Fruit fly (Drosophila melanogaster) whole organism, embryonic: Measurements from ENCODE around the gene e.

Source experiments
- Atf6 ChIP-seq: fragments of 200-800 bp; sonication (Bioruptor generic); IDR thresholded peaks from 2 replicates; pipeline ENCODE4 v1.3.6; 2022; ENCODE audit warnings: missing biosample characterization, missing genetic modification characterization
- Bteb2 ChIP-seq: fragments of 200-800 bp; sonication (Bioruptor generic); optimal IDR thresholded peaks from 2 replicates; lab custom pipeline; 2016; ENCODE audit warnings: missing biosample characterization, missing genetic modification characterization
- CG10543 ChIP-seq: fragments of 200-800 bp; sonication (Bioruptor generic); optimal IDR thresholded peaks from 3 replicates; lab custom pipeline; 2017; ENCODE audit warnings: missing biosample characterization, mild to moderate bottlenecking, missing genetic modification characterization, moderate library complexity
- CG15696 ChIP-seq: fragments of 200-800 bp; sonication (Bioruptor generic); optimal IDR thresholded peaks from 2 replicates; lab custom pipeline; 2019; ENCODE audit warnings: missing biosample characterization, mild to moderate bottlenecking, missing genetic modification characterization, moderate library complexity
- CG17361 ChIP-seq: fragments of 200-800 bp; sonication (Bioruptor generic); IDR thresholded peaks from 3 replicates; pipeline ENCODE4 v1.3.6; 2022; ENCODE audit warnings: missing biosample characterization, missing genetic modification characterization
- CG18011 ChIP-seq: fragments of 200-800 bp; sonication (Bioruptor generic); optimal IDR thresholded peaks from 2 replicates; lab custom pipeline; 2017; ENCODE audit warnings: missing biosample characterization, missing genetic modification characterization, mild to moderate bottlenecking, moderate library complexity, missing genotype
- CG18262 ChIP-seq: fragments of 200-800 bp; optimal IDR thresholded peaks from 3 replicates; lab custom pipeline; 2019; ENCODE audit warnings: missing biosample characterization, mild to moderate bottlenecking, missing genetic modification characterization, moderate library complexity
- CG18476 ChIP-seq: fragments of 200-800 bp; sonication (Bioruptor generic); optimal IDR thresholded peaks from 2 replicates; lab custom pipeline; 2016; ENCODE audit warnings: missing biosample characterization, mild to moderate bottlenecking, missing genetic modification characterization
- CG2129 ChIP-seq: fragments of 200-800 bp; sonication (Bioruptor generic); IDR thresholded peaks from 2 replicates; pipeline ENCODE4 v1.3.6; 2022; ENCODE audit warnings: missing biosample characterization, missing genetic modification characterization; ENCODE audit not compliant: partially characterized antibody
- CG34376 ChIP-seq: fragments of 200-800 bp; sonication (Bioruptor generic); optimal IDR thresholded peaks from 2 replicates; lab custom pipeline; 2018; ENCODE audit warnings: missing biosample characterization, mild to moderate bottlenecking, missing genetic modification characterization
- CG34422 ChIP-seq: fragments of 200-800 bp; sonication (Bioruptor generic); IDR thresholded peaks from 3 replicates; pipeline ENCODE4 v1.3.6; 2022; ENCODE audit warnings: missing biosample characterization, missing genetic modification characterization
- CG4328 ChIP-seq: fragments of 200-800 bp; sonication (Bioruptor generic); optimal IDR thresholded peaks from 3 replicates; lab custom pipeline; 2017; ENCODE audit warnings: missing biosample characterization, missing genetic modification reagents, missing genetic modification characterization
- CG4707 ChIP-seq: fragments of 200-800 bp; sonication (Bioruptor generic); optimal IDR thresholded peaks from 2 replicates; lab custom pipeline; 2018; ENCODE audit warnings: missing biosample characterization, mild to moderate bottlenecking, missing genetic modification characterization, moderate library complexity
- CG5245 ChIP-seq: fragments of 200-800 bp; sonication (Bioruptor generic); optimal IDR thresholded peaks from 3 replicates; lab custom pipeline; 2016; ENCODE audit warnings: missing biosample characterization, missing genetic modification characterization
- CG6689 ChIP-seq: fragments of 200-800 bp; sonication (Bioruptor generic); IDR thresholded peaks from 2 replicates; pipeline ENCODE4 v1.3.6; 2022; ENCODE audit warnings: missing biosample characterization, missing genetic modification characterization
- CG6765 ChIP-seq: fragments of 200-800 bp; sonication (Bioruptor generic); optimal IDR thresholded peaks from 3 replicates; lab custom pipeline; 2017; ENCODE audit warnings: missing biosample characterization, mild to moderate bottlenecking, missing genetic modification characterization
- CG7987 ChIP-seq: fragments of 200-800 bp; sonication (Bioruptor generic); optimal IDR thresholded peaks from 2 replicates; lab custom pipeline; 2018; ENCODE audit warnings: missing biosample characterization, mild to moderate bottlenecking, missing genetic modification characterization, moderate library complexity
- Dref ChIP-seq: fragments of 200-800 bp; sonication (Bioruptor generic); IDR thresholded peaks from 2 replicates; pipeline ENCODE4 v1.3.6; 2022; ENCODE audit warnings: missing biosample characterization, missing genetic modification characterization
- ERR ChIP-seq: fragments of 200-800 bp; sonication (Bioruptor generic); optimal IDR thresholded peaks from 2 replicates; lab custom pipeline; 2016; ENCODE audit warnings: missing biosample characterization, missing genetic modification characterization
- HLHmδ ChIP-seq: fragments of 200-800 bp; sonication (Bioruptor generic); optimal IDR thresholded peaks from 2 replicates; lab custom pipeline; 2018; ENCODE audit warnings: missing biosample characterization, mild to moderate bottlenecking, missing genetic modification characterization, moderate library complexity
- HmgD ChIP-seq: fragments of 200-800 bp; sonication (Bioruptor generic); optimal IDR thresholded peaks from 3 replicates; lab custom pipeline; 2016; ENCODE audit warnings: missing biosample characterization, missing genetic modification characterization
- Lim3 ChIP-seq: fragments of 200-800 bp; sonication (Bioruptor generic); IDR thresholded peaks from 2 replicates; pipeline ENCODE4 v1.3.6; 2022; ENCODE audit warnings: missing biosample characterization, missing genetic modification characterization
- Med ChIP-seq: fragments of 200-800 bp; sonication (Bioruptor generic); peaks from one replicate; lab custom pipeline; 2016; ENCODE audit warnings: missing biosample characterization, missing genetic modification characterization, mild to moderate bottlenecking, inconsistent platforms, moderate library complexity
- NK7.1 ChIP-seq: fragments of 200-800 bp; sonication (Bioruptor generic); optimal IDR thresholded peaks from 3 replicates; lab custom pipeline; 2016; ENCODE audit warnings: missing biosample characterization, missing genetic modification characterization
- Oaz ChIP-seq: fragments of 200-800 bp; sonication (Bioruptor generic); IDR thresholded peaks from 2 replicates; pipeline ENCODE4 v1.3.6; 2022; ENCODE audit warnings: missing biosample characterization, missing genetic modification characterization
- Optix ChIP-seq: fragments of 200-800 bp; sonication (Bioruptor generic); IDR thresholded peaks from 3 replicates; pipeline ENCODE4 v1.3.6; 2022; ENCODE audit warnings: missing biosample characterization, missing genetic modification characterization
- Pdp1 ChIP-seq, 2 experiments: fragments of 200-800 bp; sonication (Bioruptor generic); optimal IDR thresholded peaks; 3 replicates each; lab custom pipeline; 2016; ENCODE audit warnings: missing biosample characterization in 2 of 2, missing genetic modification characterization in 2 of 2, mild to moderate bottlenecking in 1 of 2, moderate library complexity in 1 of 2
- az2 ChIP-seq: fragments of 200-800 bp; sonication (Bioruptor generic); optimal IDR thresholded peaks from 3 replicates; lab custom pipeline; 2016; ENCODE audit warnings: missing biosample characterization, missing genetic modification characterization
- bcd ChIP-seq: fragments of 200-800 bp; sonication (Bioruptor generic); optimal IDR thresholded peaks from 2 replicates; lab custom pipeline; 2017; ENCODE audit warnings: missing biosample characterization, mild to moderate bottlenecking, missing genetic modification characterization
- crol ChIP-seq: fragments of 200-800 bp; sonication (Bioruptor generic); IDR thresholded peaks from 2 replicates; pipeline ENCODE4 v1.3.6; 2022; ENCODE audit warnings: missing biosample characterization, missing genetic modification characterization
- cwo ChIP-seq: fragments of 200-800 bp; sonication (Bioruptor generic); optimal IDR thresholded peaks from 3 replicates; lab custom pipeline; 2017; ENCODE audit warnings: missing biosample characterization, missing genetic modification characterization, mild to moderate bottlenecking, moderate library complexity, missing genetic modification reagents
- exex ChIP-seq: fragments of 200-800 bp; sonication (Bioruptor generic); optimal IDR thresholded peaks from 4 replicates; lab custom pipeline; 2018; ENCODE audit warnings: missing biosample characterization, mild to moderate bottlenecking, missing genetic modification characterization, moderate library complexity
- fu2 ChIP-seq: fragments of 200-800 bp; sonication (Bioruptor generic); optimal IDR thresholded peaks from 2 replicates; lab custom pipeline; 2016; ENCODE audit warnings: missing biosample characterization, missing genetic modification characterization
- grn ChIP-seq: fragments of 200-800 bp; sonication (Bioruptor generic); optimal IDR thresholded peaks from 3 replicates; lab custom pipeline; 2017; ENCODE audit warnings: missing biosample characterization, missing genetic modification characterization
- gt ChIP-seq: fragments of 200-800 bp; sonication (Bioruptor generic); IDR thresholded peaks from 2 replicates; pipeline ENCODE4 v1.3.6; 2022; ENCODE audit warnings: missing biosample characterization, missing genetic modification characterization
- kay ChIP-seq: fragments of 200-800 bp; sonication (Bioruptor generic); optimal IDR thresholded peaks from 2 replicates; lab custom pipeline; 2016; ENCODE audit warnings: missing biosample characterization, missing genetic modification characterization
- mirr ChIP-seq: fragments of 200-800 bp; sonication (Bioruptor generic); optimal IDR thresholded peaks from 3 replicates; lab custom pipeline; 2018; ENCODE audit warnings: missing biosample characterization, mild to moderate bottlenecking, missing genetic modification characterization
- nom ChIP-seq: fragments of 200-800 bp; sonication (Bioruptor generic); optimal IDR thresholded peaks from 2 replicates; lab custom pipeline; 2017; ENCODE audit warnings: missing biosample characterization, missing genetic modification characterization, mild to moderate bottlenecking, moderate library complexity, missing genetic modification reagents
- otp ChIP-seq: fragments of 200-800 bp; sonication (Bioruptor generic); IDR thresholded peaks from 3 replicates; pipeline ENCODE4, ENCODE4 v1.3.6; 2022; ENCODE audit warnings: missing biosample characterization, missing genetic modification characterization
- prd ChIP-seq, 3 experiments: fragments of >200 bp in 2 of 3; fragments of 200-800 bp in 1 of 3; sonication (Bioruptor generic) in 1 of 3; optimal IDR thresholded peaks in 2 of 3; IDR thresholded peaks in 1 of 3; 2 replicates in 2 of 3; 3 replicates in 1 of 3; pipeline versions ENCODE4 v1.3.6 to Lab custom; 2017 to 2022; ENCODE audit warnings: missing biosample characterization in 1 of 3, missing genetic modification characterization in 1 of 3
- pros ChIP-seq: fragments of 200-800 bp; sonication (Bioruptor generic); optimal IDR thresholded peaks from 3 replicates; lab custom pipeline; 2019; ENCODE audit warnings: missing biosample characterization, mild to moderate bottlenecking, missing genetic modification characterization, moderate library complexity
- schlank ChIP-seq: fragments of 200-800 bp; sonication (Bioruptor generic); optimal IDR thresholded peaks from 2 replicates; lab custom pipeline; 2018; ENCODE audit warnings: missing biosample characterization, mild to moderate bottlenecking, missing genetic modification characterization
- scrt ChIP-seq: fragments of 200-800 bp; sonication (Bioruptor generic); optimal IDR thresholded peaks from 2 replicates; lab custom pipeline; 2018; ENCODE audit warnings: missing biosample characterization, mild to moderate bottlenecking, missing genetic modification characterization, moderate library complexity
- tio ChIP-seq: fragments of 200-800 bp; sonication (Bioruptor generic); optimal IDR thresholded peaks from 2 replicates; lab custom pipeline; 2017; ENCODE audit warnings: missing biosample characterization, missing genetic modification characterization, inconsistent platforms
- toy ChIP-seq: fragments of 200-800 bp; sonication (Bioruptor generic); IDR thresholded peaks from 2 replicates; pipeline ENCODE4 v1.3.6; 2022; ENCODE audit warnings: missing biosample characterization, missing genetic modification characterization
- unc-4 ChIP-seq: fragments of 200-800 bp; sonication (Bioruptor generic); IDR thresholded peaks from 2 replicates; pipeline ENCODE4 v1.3.6; 2022; ENCODE audit warnings: missing biosample characterization, missing genetic modification characterization; ENCODE audit not compliant: partially characterized antibody
- vvl ChIP-seq: fragments of 200-800 bp; sonication (Bioruptor generic); IDR thresholded peaks from 2 replicates; pipeline ENCODE4 v1.3.6; 2022; ENCODE audit warnings: missing biosample characterization, missing genetic modification characterization
- zfh2 ChIP-seq: fragments of 200-800 bp; sonication (Bioruptor generic); optimal IDR thresholded peaks from 2 replicates; lab custom pipeline; 2016; ENCODE audit warnings: missing biosample characterization, missing genetic modification characterization

e gene

dm6 chr3R:21268873-21269272 lies 31.9 kb upstream of the e start, which contains the start of gene Rab1 (continued):
- TF ChIP-seq CG6689 (no peak), prd (optimal IDR thresholded peaks at IDR 0.05; lab: Kevin White, UChicago) (no peak), prd (GFP tag; IDR thresholded peaks at IDR 0.05; lab: Robert Waterston, UW) (peak; percentile 34; the same call in 1 of the 3 replicates), cwo (GFP tag; lab: Kevin White, UChicago) (no peak), CG15696 (tag; lab: Kevin White, UChicago) (no peak)

- TF ChIP-seq CG6765 (GFP tag; lab: Kevin White, UChicago): no peak
- TF ChIP-seq kay (GFP tag; lab: Kevin White, UChicago): peak; percentile 21
- peak; percentile 42 for TF ChIP-seq grn (GFP tag; lab: Kevin White, UChicago)
- TF ChIP-seq zfh2 (GFP tag; lab: Kevin White, UChicago): no peak
- peak; percentile 21 for TF ChIP-seq CG18011
- TF ChIP-seq CG18476: no peak
- no peak for TF ChIP-seq Dref (GFP tag; lab: Robert Waterston, UW)
- no peak for TF ChIP-seq fu2 (GFP tag; lab: Kevin White, UChicago)
- TF ChIP-seq toy: no peak
- TF ChIP-seq HmgD (GFP tag; lab: Kevin White, UChicago): no peak
- no peak for TF ChIP-seq CG2129
- TF ChIP-seq az2 (GFP tag; lab: Kevin White, UChicago): no peak
- no peak for TF ChIP-seq CG4328 (GFP tag; lab: Kevin White, UChicago)
- TF ChIP-seq schlank (tag; lab: Kevin White, UChicago): no peak
- TF ChIP-seq Atf6 (GFP tag; lab: Robert Waterston, UW): 0 out of 2 replicates have a peak, but pooled peaks have one; percentile 19
- no peak for TF ChIP-seq CG5245 (GFP tag; lab: Kevin White, UChicago)
- TF ChIP-seq Optix (GFP tag; lab: Robert Waterston, UW): 0 out of 3 replicates have a peak, but pooled peaks have one; percentile 29
- no peak for TF ChIP-seq CG34422
- TF ChIP-seq tio: no peak
- peak; percentile 78 for TF ChIP-seq mirr (GFP tag; lab: Kevin White, UChicago)
- no peak for TF ChIP-seq CG10543 (GFP tag; lab: Kevin White, UChicago)
- TF ChIP-seq CG34376: peak; percentile 56
- no peak for TF ChIP-seq CG18262
- no peak for TF ChIP-seq CG15696 (tag; lab: Kevin White, UChicago)
- no peak for TF ChIP-seq otp (GFP tag; lab: Robert Waterston, UW)
- no peak for TF ChIP-seq CG4707 (GFP tag; lab: Kevin White, UChicago)
- no peak for TF ChIP-seq bcd
- TF ChIP-seq ERR (GFP tag; lab: Kevin White, UChicago): no peak
- TF ChIP-seq Oaz: no peak
- TF ChIP-seq exex (tag; lab: Kevin White, UChicago): peak; percentile 53
- no peak for TF ChIP-seq unc-4 (GFP tag; lab: Robert Waterston, UW)
- no peak for TF ChIP-seq NK7.1 (GFP tag; lab: Kevin White, UChicago)
- TF ChIP-seq nom (GFP tag; lab: Kevin White, UChicago): peak; percentile 81
- TF ChIP-seq Lim3 (GFP tag; lab: Robert Waterston, UW): no peak
- no peak for TF ChIP-seq gt (GFP tag; lab: Robert Waterston, UW)
- no peak for TF ChIP-seq scrt (GFP tag; lab: Kevin White, UChicago)
- TF ChIP-seq vvl: 0 out of 2 replicates have a peak, but pooled peaks have one; percentile 20
- TF ChIP-seq CG7987 (GFP tag; lab: Kevin White, UChicago): no peak
- TF ChIP-seq pros (GFP tag; lab: Kevin White, UChicago): peak; percentile 29
- no peak for TF ChIP-seq crol
- no peak for TF ChIP-seq HLHmδ (GFP tag; lab: Kevin White, UChicago)
- no peak for TF ChIP-seq CG17361
- TF ChIP-seq Bteb2 (GFP tag; lab: Kevin White, UChicago): no peak
- peak in 1 of 2 experiments; percentile 41 for TF ChIP-seq Pdp1 (GFP tag; optimal IDR thresholded peaks at IDR 0.05; lab: Kevin White, UChicago)
- TF ChIP-seq Med: no peak
Measured at dm6 chr3R:21267972-21268512, 31.1 kb upstream of the e start.
